Fruit fly (Drosophila melanogaster) S2 (cell line): Measurements from ENCODE around the gene CG31807.

Experiments
- CG8478 ChIP-seq: fragments of >200 bp; optimal IDR thresholded peaks from 2 replicates; lab custom pipeline; 2018
- CTCF ChIP-seq, 2 experiments: fragments of >200 bp; optimal IDR thresholded peaks; 2 replicates each; lab custom pipeline; 2018

- no peak for TF ChIP-seq CTCF (optimal IDR thresholded peaks at IDR 0.05; lab: Kevin White, UChicago)
- TF ChIP-seq CG8478 (lab: Kevin White, UChicago) = no peak
Measured at dm6 chr2L:16657467-16657866, 26.3 kb downstream of the CG31807 start.
